Worm (Caenorhabditis elegans) whole organism, early embryonic: Measurements from ENCODE around the gene del-6.

Experiments used
- ama-1 ChIP-seq: fragments of 150-350 bp; optimal IDR thresholded peaks from 2 replicates; lab custom pipeline; 2014
- flt-1 ChIP-seq: fragments of 200-800 bp; sonication (Bioruptor generic); IDR thresholded peaks from 2 replicates; pipeline ENCODE4 v1.3.6; 2022; ENCODE audit warnings: missing genetic modification characterization, missing compliant biosample characterization
- hmbx-1 ChIP-seq: sonication (generic microtip); optimal IDR thresholded peaks from 2 replicates; lab custom pipeline; 2016; ENCODE audit warnings: mild to moderate bottlenecking, missing genetic modification characterization, missing compliant biosample characterization
- scrt-1 ChIP-seq: fragments of 200-800 bp; sonication (Bioruptor generic); IDR thresholded peaks from 2 replicates; pipeline ENCODE4 v1.3.6; 2022; ENCODE audit warnings: missing genetic modification characterization, missing compliant biosample characterization
- tra-4 ChIP-seq: sonication (generic microtip); optimal IDR thresholded peaks from 2 replicates; lab custom pipeline; 2017; ENCODE audit warnings: missing genetic modification characterization, missing compliant biosample characterization

ce11 chrV:10576319-10576718 lies 3.6 kb downstream of the del-6 start, which contains the start of gene vps-54:
- no peak for TF ChIP-seq ama-1
- no peak for TF ChIP-seq tra-4
- no peak for TF ChIP-seq flt-1 (GFP tag; lab: Robert Waterston, UW)
- no peak for TF ChIP-seq hmbx-1 (tag; lab: Kevin White, UChicago)
- no peak for TF ChIP-seq scrt-1
